Fruit fly (Drosophila melanogaster) whole organism: ENCODE results near the gene gNacalpha.

Source experiments
- CG8478 ChIP-seq: fragments of >200 bp; optimal IDR thresholded peaks from 2 replicates; lab custom pipeline; 2018; ENCODE audit warnings: inconsistent platforms
- Dll ChIP-seq: fragments of >200 bp; optimal IDR thresholded peaks from 2 replicates; lab custom pipeline; 2017
- EcR ChIP-seq, 2 experiments: fragments of >200 bp; optimal IDR thresholded peaks; 2 replicates each; lab custom pipeline; 2017; ENCODE audit warnings: missing biosample characterization in 2 of 2, missing genetic modification characterization in 2 of 2, missing genetic modification reagents in 2 of 2
- pan ChIP-seq: fragments of >200 bp; optimal IDR thresholded peaks from 2 replicates; lab custom pipeline; 2017
- psq ChIP-seq: fragments of >200 bp; optimal IDR thresholded peaks from 2 replicates; lab custom pipeline; 2017
- usp ChIP-seq: fragments of >200 bp; optimal IDR thresholded peaks from 2 replicates; lab custom pipeline; 2017; ENCODE audit warnings: missing biosample characterization, missing genetic modification characterization, mixed read lengths

DNA sequence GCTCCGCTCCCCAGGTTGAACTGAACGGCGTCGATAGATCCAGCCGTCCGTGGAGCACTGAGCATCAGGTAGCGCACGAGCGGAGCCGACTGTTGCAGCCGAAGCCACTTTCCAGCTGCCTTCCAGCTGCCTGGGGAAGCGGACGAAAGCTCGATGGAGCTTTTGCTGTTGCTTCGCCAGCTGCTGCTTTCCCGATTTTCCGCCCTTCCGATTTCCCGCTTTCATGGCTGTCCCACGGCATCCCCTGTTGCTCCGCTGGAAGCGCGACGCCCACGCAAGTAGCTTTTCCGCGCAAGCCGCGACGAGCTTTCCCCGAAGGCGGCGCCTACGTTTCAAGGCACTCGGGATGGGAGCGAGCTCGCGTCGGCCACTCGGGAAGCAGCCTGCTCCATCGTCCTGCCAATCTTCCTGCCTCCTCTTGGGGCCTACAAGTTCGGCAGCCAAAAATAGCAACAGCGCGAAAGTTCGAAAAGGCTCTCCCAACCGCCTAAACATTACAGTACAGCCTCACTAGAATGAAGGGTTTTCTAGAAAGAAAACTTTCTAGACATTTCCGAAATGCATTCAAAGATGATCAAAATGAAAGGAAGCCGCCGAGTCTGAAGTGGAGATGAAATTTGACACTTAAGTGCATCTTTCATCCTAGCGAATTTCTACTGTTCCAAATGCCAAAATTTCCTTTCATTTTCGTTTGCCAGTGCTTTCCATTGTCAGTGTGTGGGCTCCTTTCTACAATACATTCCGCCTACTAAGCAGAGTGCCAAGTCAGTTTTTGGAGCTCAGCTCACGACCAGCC lies 6.3 kb downstream of the gNacalpha start:
- TF ChIP-seq psq (lab: Kevin White, UChicago), result no peak
- no peak for TF ChIP-seq Dll
- no peak for TF ChIP-seq usp
- no peak for TF ChIP-seq pan (lab: Kevin White, UChicago)
- TF ChIP-seq CG8478, result no peak
- no peak for TF ChIP-seq EcR (GFP tag; optimal IDR thresholded peaks at IDR 0.05; lab: Kevin White, UChicago)
